Fruit fly (Drosophila melanogaster) Kc167 (cell line): ENCODE measurements around the gene Ost48.

Source experiments
- Myc ChIP-seq: fragments of >200 bp; optimal IDR thresholded peaks from 2 replicates; lab custom pipeline; 2017; ENCODE audit warnings: missing external identifiers
- Sin3A ChIP-seq: fragments of >200 bp; optimal IDR thresholded peaks from 2 replicates; lab custom pipeline; 2018; ENCODE audit warnings: missing external identifiers
- h ChIP-seq: fragments of >200 bp; optimal IDR thresholded peaks from 3 replicates; lab custom pipeline; 2018; ENCODE audit warnings: missing external identifiers
- insv ChIP-seq: fragments of >200 bp; optimal IDR thresholded peaks from 3 replicates; lab custom pipeline; 2018; ENCODE audit warnings: missing external identifiers
- psq ChIP-seq: fragments of >200 bp; optimal IDR thresholded peaks from 2 replicates; lab custom pipeline; 2017; ENCODE audit warnings: missing external identifiers
- ttk ChIP-seq: sonication (Bioruptor generic); optimal IDR thresholded peaks from 2 replicates; lab custom pipeline; 2017; ENCODE audit warnings: missing external identifiers

dm6 chrX:9187429-9187828 is 29.1 kb upstream of the Ost48 start:
- TF ChIP-seq h (lab: Kevin White, UChicago), result no peak
- no peak for TF ChIP-seq insv (lab: Kevin White, UChicago)
- TF ChIP-seq psq, result no peak
- TF ChIP-seq Myc (lab: Kevin White, UChicago), result no peak
- no peak for TF ChIP-seq ttk
- no peak for TF ChIP-seq Sin3A (lab: Kevin White, UChicago)
